Worm (Caenorhabditis elegans): Measurements from ENCODE around the gene mrpl-53.

The mrpl-53 gene

ce11 chrII:9597516-9598047 lies at the start of gene mrpl-53:
Gene mrpl-53 (plus strand): TSS chrII:9597622.
- no peak for TF ChIP-seq T22C8.4 (GFP tag; IDR thresholded peaks at IDR 0.05)

ce11 chrII:9550718-9551117 lies 46.7 kb upstream of the mrpl-53 start, which contains the start of gene sra-6:
Gene sra-6 (minus strand): TSS chrII:9550818.
- no peak for TF ChIP-seq tab-1 (GFP tag; IDR thresholded peaks at IDR 0.05)
- no peak for TF ChIP-seq T22C8.4 (GFP tag; IDR thresholded peaks at IDR 0.05)
- no peak for TF ChIP-seq ztf-29 (GFP tag; IDR thresholded peaks at IDR 0.05)
- TF ChIP-seq flt-1 (GFP tag; IDR thresholded peaks at IDR 0.05) = no peak

ce11 chrII:9551536-9551935 lies 45.9 kb upstream of the mrpl-53 start, which contains the start of gene F35H8.12:
Gene F35H8.12 (plus strand): TSS chrII:9551836.
- TF ChIP-seq med-1 (GFP tag; optimal IDR thresholded peaks at IDR 0.05; ENCODE audit: insufficient read depth) (no peak), tab-1 (GFP tag; IDR thresholded peaks at IDR 0.05) (no peak), klf-2 (GFP tag; conservative IDR thresholded peaks at IDR 0.05) (no peak), ztf-23 (GFP tag; IDR thresholded peaks at IDR 0.05) (no peak), T22C8.4 (GFP tag; IDR thresholded peaks at IDR 0.05) (no peak), flt-1 (GFP tag; IDR thresholded peaks at IDR 0.05) (no peak), cog-1 (tag; optimal IDR thresholded peaks at IDR 0.05) (no peak), ztf-29 (GFP tag; IDR thresholded peaks at IDR 0.05) (no peak), ref-1 (GFP tag; conservative IDR thresholded peaks at IDR 0.05) (no peak)

ce11 chrII:9553179-9553578 lies 44.2 kb upstream of the mrpl-53 start, which contains the start of gene F35H8.1:
Gene F35H8.1 (minus strand): TSS chrII:9553279.
- TF ChIP-seq flt-1 (GFP tag; IDR thresholded peaks at IDR 0.05) (no peak), T22C8.4 (GFP tag; IDR thresholded peaks at IDR 0.05) (no peak), cog-1 (tag; optimal IDR thresholded peaks at IDR 0.05) (no peak), ztf-23 (GFP tag; IDR thresholded peaks at IDR 0.05) (no peak), tab-1 (GFP tag; IDR thresholded peaks at IDR 0.05) (no peak), klf-2 (GFP tag; conservative IDR thresholded peaks at IDR 0.05) (no peak), med-1 (GFP tag; optimal IDR thresholded peaks at IDR 0.05; ENCODE audit: insufficient read depth) (no peak), ref-1 (GFP tag; conservative IDR thresholded peaks at IDR 0.05) (no peak), ztf-29 (GFP tag; IDR thresholded peaks at IDR 0.05) (no peak)

- no peak for TF ChIP-seq ztf-23 (GFP tag; IDR thresholded peaks at IDR 0.05)
- TF ChIP-seq klf-2 (GFP tag; conservative IDR thresholded peaks at IDR 0.05) = no peak
- TF ChIP-seq T22C8.4 (GFP tag; IDR thresholded peaks at IDR 0.05) = no peak
- TF ChIP-seq tab-1 (GFP tag; IDR thresholded peaks at IDR 0.05) = no peak
- TF ChIP-seq ztf-29 (GFP tag; IDR thresholded peaks at IDR 0.05) = no peak
- TF ChIP-seq cog-1 (tag; optimal IDR thresholded peaks at IDR 0.05) = no peak
- no peak for TF ChIP-seq flt-1 (GFP tag; IDR thresholded peaks at IDR 0.05)
- TF ChIP-seq med-1 (GFP tag; optimal IDR thresholded peaks at IDR 0.05; ENCODE audit: insufficient read depth) = no peak
- no peak for TF ChIP-seq ref-1 (GFP tag; conservative IDR thresholded peaks at IDR 0.05)
Observed at ce11 chrII:9554925-9555553, 42.4 kb upstream of the mrpl-53 start, which contains the start of gene F35H8.2. Gene F35H8.2 (plus strand): TSS chrII:9555503.

- TF ChIP-seq T22C8.4 (GFP tag; IDR thresholded peaks at IDR 0.05) (no peak), tab-1 (GFP tag; IDR thresholded peaks at IDR 0.05) (no peak), ztf-23 (GFP tag; IDR thresholded peaks at IDR 0.05) (no peak), med-1 (GFP tag; optimal IDR thresholded peaks at IDR 0.05; ENCODE audit: insufficient read depth) (no peak), ztf-29 (GFP tag; IDR thresholded peaks at IDR 0.05) (no peak), klf-2 (GFP tag; conservative IDR thresholded peaks at IDR 0.05) (no peak), cog-1 (tag; optimal IDR thresholded peaks at IDR 0.05) (no peak), ref-1 (GFP tag; conservative IDR thresholded peaks at IDR 0.05) (no peak), flt-1 (GFP tag; IDR thresholded peaks at IDR 0.05) (no peak)
Observed at ce11 chrII:9556582-9556981, 40.8 kb upstream of the mrpl-53 start.

ce11 chrII:9557437-9558150 lies 39.8 kb upstream of the mrpl-53 start, which contains the start of gene zfp-2:
Gene zfp-2 (plus strand): TSS chrII:9557650.
- TF ChIP-seq ztf-23 (GFP tag; IDR thresholded peaks at IDR 0.05) (no peak), ztf-29 (GFP tag; IDR thresholded peaks at IDR 0.05) (no peak)

ce11 chrII:9558906-9559305 lies 38.5 kb upstream of the mrpl-53 start:
- TF ChIP-seq tab-1 (GFP tag; IDR thresholded peaks at IDR 0.05) = no peak
- no peak for TF ChIP-seq ref-1 (GFP tag; conservative IDR thresholded peaks at IDR 0.05)
- no peak for TF ChIP-seq T22C8.4 (GFP tag; IDR thresholded peaks at IDR 0.05)
- TF ChIP-seq cog-1 (tag; optimal IDR thresholded peaks at IDR 0.05) = no peak
- no peak for TF ChIP-seq klf-2 (GFP tag; conservative IDR thresholded peaks at IDR 0.05)
- TF ChIP-seq ztf-23 (GFP tag; IDR thresholded peaks at IDR 0.05) = no peak
- no peak for TF ChIP-seq med-1 (GFP tag; optimal IDR thresholded peaks at IDR 0.05; ENCODE audit: insufficient read depth)
- no peak for TF ChIP-seq ztf-29 (GFP tag; IDR thresholded peaks at IDR 0.05)
- no peak for TF ChIP-seq flt-1 (GFP tag; IDR thresholded peaks at IDR 0.05)

- no peak for TF ChIP-seq ztf-23 (GFP tag; IDR thresholded peaks at IDR 0.05)
- no peak for TF ChIP-seq ztf-29 (GFP tag; IDR thresholded peaks at IDR 0.05)
- TF ChIP-seq tab-1 (GFP tag; IDR thresholded peaks at IDR 0.05) = no peak
- no peak for TF ChIP-seq med-1 (GFP tag; optimal IDR thresholded peaks at IDR 0.05; ENCODE audit: insufficient read depth)
Observed at ce11 chrII:9559929-9560328, 37.5 kb upstream of the mrpl-53 start, which contains the start of gene F35H8.4. Gene F35H8.4 (minus strand): TSS chrII:9560029.

ce11 chrII:9560895-9561294 lies 36.5 kb upstream of the mrpl-53 start:
- TF ChIP-seq ztf-23 (GFP tag; IDR thresholded peaks at IDR 0.05) (no peak), ref-1 (GFP tag; conservative IDR thresholded peaks at IDR 0.05) (no peak)
